Fruit fly (Drosophila melanogaster): Measurements from ENCODE around the gene CG43394.

DNA sequence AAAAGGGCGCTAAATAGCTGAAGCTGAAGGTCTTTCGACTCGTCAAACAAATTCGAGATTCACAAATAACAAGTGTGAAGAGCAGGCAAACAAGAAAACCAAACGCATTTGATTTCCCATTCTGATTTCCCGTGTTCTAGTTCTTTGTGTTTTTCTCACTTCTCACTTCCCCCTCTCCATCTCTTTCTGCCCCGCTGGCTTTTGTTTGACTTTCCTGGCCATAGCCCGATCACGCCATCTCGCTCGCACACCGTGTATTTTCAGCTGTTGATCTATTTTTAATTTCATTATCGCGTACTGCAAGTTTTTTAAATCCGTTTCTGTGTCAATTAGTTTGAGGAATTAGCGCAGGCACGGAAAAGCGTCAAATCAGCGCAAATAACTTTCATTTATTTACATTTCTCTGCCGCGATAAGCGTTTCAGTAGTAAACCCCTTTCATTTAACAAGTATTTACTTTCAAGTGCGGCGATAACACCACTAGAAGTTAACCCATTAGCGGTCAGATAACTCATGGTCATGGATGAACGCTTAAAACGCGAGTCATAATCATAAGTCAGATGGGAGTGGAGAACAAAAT lies 18.1 kb downstream of the CG43394 start:
- TF ChIP-seq vfl (GFP tag; optimal IDR thresholded peaks at IDR 0.05) (no peak), ab (GFP tag; optimal IDR thresholded peaks at IDR 0.05) (no peak), wor (GFP tag; IDR thresholded peaks at IDR 0.05) (no peak), nmo (GFP tag; optimal IDR thresholded peaks at IDR 0.05) (no peak), CG7372 (GFP tag; IDR thresholded peaks at IDR 0.05) (no peak), h (optimal IDR thresholded peaks at IDR 0.05) (no peak), slou (GFP tag; optimal IDR thresholded peaks at IDR 0.05) (no peak), CG2116 (GFP tag; optimal IDR thresholded peaks at IDR 0.05) (no peak), usp (GFP tag; optimal IDR thresholded peaks at IDR 0.05) (no peak), CG4404 (GFP tag; IDR thresholded peaks at IDR 0.05) (no peak)

Data from whole organism, embryonic.